Worm (Caenorhabditis elegans): ENCODE data around the gene cmk-1.

The cmk-1 gene

DNA sequence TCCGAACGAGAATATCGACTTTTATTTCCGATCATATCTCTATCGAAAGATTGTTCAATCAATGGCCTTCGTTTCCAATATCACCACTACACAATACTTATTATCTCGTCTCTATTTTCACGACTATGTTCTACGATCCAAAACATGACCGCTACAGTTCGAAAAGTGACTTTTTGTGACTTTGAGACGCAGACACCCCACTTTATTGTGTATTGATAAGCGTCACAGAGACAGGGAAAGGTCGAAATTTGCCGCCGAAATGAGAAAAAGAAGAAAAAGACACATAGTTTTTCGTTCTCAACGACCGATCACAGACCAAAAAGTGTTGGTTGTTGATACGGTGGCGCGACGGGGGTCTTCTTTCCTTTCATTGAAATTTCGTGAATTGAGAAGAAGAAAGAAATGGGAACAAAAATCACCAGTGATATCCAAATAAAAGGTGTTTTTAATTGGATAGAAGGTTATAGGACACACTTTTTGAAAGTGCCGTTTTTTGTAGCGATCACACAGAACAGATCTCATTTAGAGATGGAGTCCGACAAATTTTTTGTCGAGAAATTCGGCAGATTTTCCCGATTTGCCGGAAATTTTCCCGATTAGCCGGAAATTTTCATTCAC, 35.2 kb downstream of the cmk-1 start:
- TF ChIP-seq eor-1 (tag; optimal IDR thresholded peaks at IDR 0.05) (no peak), ceh-9 (tag; optimal IDR thresholded peaks at IDR 0.05) (no peak), pha-4 (tag; optimal IDR thresholded peaks at IDR 0.05) (peak; percentile 56), fos-1 (tag; optimal IDR thresholded peaks at IDR 0.05) (no peak), jun-1 (tag; optimal IDR thresholded peaks at IDR 0.05) (peak; percentile 29), nhr-76 (tag; optimal IDR thresholded peaks at IDR 0.05) (no peak), ceh-16 (tag; optimal IDR thresholded peaks at IDR 0.05) (no peak), skn-1 (tag; optimal IDR thresholded peaks at IDR 0.05) (no peak), lin-39 (tag; optimal IDR thresholded peaks at IDR 0.05) (no peak), egl-5 (tag; optimal IDR thresholded peaks at IDR 0.05) (no peak), nhr-237 (tag; optimal IDR thresholded peaks at IDR 0.05) (no peak), elt-2 (tag; optimal IDR thresholded peaks at IDR 0.05) (peak; percentile 58), ama-1 (optimal IDR thresholded peaks at IDR 0.05) (no peak), nhr-67 (tag; optimal IDR thresholded peaks at IDR 0.05) (no peak), nfya-1 (tag; optimal IDR thresholded peaks at IDR 0.05; ENCODE audit: insufficient read depth) (no peak), hmg-11 (tag; optimal IDR thresholded peaks at IDR 0.05) (no peak), nhr-11 (tag; optimal IDR thresholded peaks at IDR 0.05) (no peak), egl-27 (tag; optimal IDR thresholded peaks at IDR 0.05) (no peak), ceh-28 (tag; optimal IDR thresholded peaks at IDR 0.05) (peak; percentile 24), zag-1 (tag; optimal IDR thresholded peaks at IDR 0.05) (no peak), nhr-25 (tag; optimal IDR thresholded peaks at IDR 0.05) (peak; percentile 50), mdl-1 (tag; optimal IDR thresholded peaks at IDR 0.05) (no peak), aly-2 (tag; optimal IDR thresholded peaks at IDR 0.05) (no peak), ceh-82 (tag; optimal IDR thresholded peaks at IDR 0.05) (no peak), unc-62 (GFP tag; optimal IDR thresholded peaks at IDR 0.05) (no peak), lin-15B (tag; optimal IDR thresholded peaks at IDR 0.05) (no peak), R02D3.7 (tag; optimal IDR thresholded peaks at IDR 0.05) (no peak), nhr-23 (tag; optimal IDR thresholded peaks at IDR 0.05) (peak; percentile 82), elt-3 (tag; optimal IDR thresholded peaks at IDR 0.05) (peak in 1 of 3 experiments; percentile 1), mml-1 (tag; optimal IDR thresholded peaks at IDR 0.05) (no peak), nhr-28 (tag; optimal IDR thresholded peaks at IDR 0.05) (no peak), nhr-43 (tag; optimal IDR thresholded peaks at IDR 0.05; ENCODE audit: poor library complexity, severe bottlenecking) (peak; percentile 62), lsy-12 (tag; optimal IDR thresholded peaks at IDR 0.05) (no peak), sea-2 (GFP tag; optimal IDR thresholded peaks at IDR 0.05) (no peak), pqm-1 (tag; optimal IDR thresholded peaks at IDR 0.05) (peak; percentile 59), ztf-11 (tag; optimal IDR thresholded peaks at IDR 0.05) (no peak), nhr-12 (tag; optimal IDR thresholded peaks at IDR 0.05) (no peak), unc-39 (tag; optimal IDR thresholded peaks at IDR 0.05) (no peak), ztf-4 (tag; optimal IDR thresholded peaks at IDR 0.05) (no peak), elt-1 (tag; optimal IDR thresholded peaks at IDR 0.05) (no peak), daf-12 (tag; optimal IDR thresholded peaks at IDR 0.05) (no peak), tbx-2 (tag; optimal IDR thresholded peaks at IDR 0.05) (no peak), fkh-10 (GFP tag; optimal IDR thresholded peaks at IDR 0.05) (no peak), fkh-2 (tag; optimal IDR thresholded peaks at IDR 0.05) (no peak), snpc-4 (tag; optimal IDR thresholded peaks at IDR 0.05) (no peak), ZK546.5 (tag; optimal IDR thresholded peaks at IDR 0.05) (no peak), nhr-77 (tag; optimal IDR thresholded peaks at IDR 0.05) (no peak)

Measured in whole organism, L3 larva.